Worm (Caenorhabditis elegans) whole organism, L4 larva: ENCODE measurements around the gene B0432.11.

ENCODE experiments used
- F10B5.3 ChIP-seq: sonication (generic microtip); optimal IDR thresholded peaks from 2 replicates; lab custom pipeline; 2016; ENCODE audit warnings: mild to moderate bottlenecking, missing genetic modification characterization, missing compliant biosample characterization
- F37D6.2 ChIP-seq: sonication (generic microtip); optimal IDR thresholded peaks from 2 replicates; lab custom pipeline; 2016; ENCODE audit warnings: mild to moderate bottlenecking, missing genetic modification characterization, missing compliant biosample characterization
- Y105C5A.15 ChIP-seq: fragments of 200-800 bp; sonication (Bioruptor generic); IDR thresholded peaks from 2 replicates; pipeline ENCODE4 v1.3.6; 2022; ENCODE audit warnings: missing genetic modification characterization, missing compliant biosample characterization
- Y48G9A.11 ChIP-seq: fragments of 200-800 bp; sonication (Bioruptor generic); IDR thresholded peaks from 2 replicates; pipeline ENCODE4 v1.3.6; 2022; ENCODE audit warnings: missing genetic modification reagents, missing genetic modification characterization, missing compliant biosample characterization
- aha-1 ChIP-seq: fragments of 150-350 bp; peaks from one replicate; lab custom pipeline; 2014; ENCODE audit warnings: missing biosample characterization, missing genetic modification characterization
- aly-2 ChIP-seq: sonication (generic microtip); optimal IDR thresholded peaks from 2 replicates; lab custom pipeline; 2018; ENCODE audit warnings: missing biosample characterization, missing genetic modification characterization
- arid-1 ChIP-seq: fragments of 200-800 bp; sonication (Bioruptor generic); conservative IDR thresholded peaks from 2 replicates; pipeline ENCODE4 v1.3.6; 2022; ENCODE audit warnings: missing genetic modification reagents, missing genetic modification characterization, missing compliant biosample characterization
- ceh-20 ChIP-seq: fragments of 200-800 bp; sonication (Bioruptor generic); IDR thresholded peaks from 2 replicates; pipeline ENCODE4 v1.3.6; 2022; ENCODE audit warnings: missing genetic modification reagents, missing genetic modification characterization, missing compliant biosample characterization
- ces-1 ChIP-seq: fragments of 150-350 bp; sonication (generic microtip); optimal IDR thresholded peaks from 4 replicates; lab custom pipeline; 2014; ENCODE audit warnings: missing biosample characterization, missing genetic modification reagents, missing genetic modification characterization
- cey-2 ChIP-seq: sonication (generic microtip); optimal IDR thresholded peaks from 3 replicates; lab custom pipeline; 2017; ENCODE audit warnings: missing genetic modification characterization, mild to moderate bottlenecking, missing compliant biosample characterization, antibody characterized with exemption, borderline replicate concordance; ENCODE audit not compliant: insufficient read depth
- ctbp-1 ChIP-seq: fragments of 200-800 bp; sonication (Bioruptor generic); IDR thresholded peaks from 2 replicates; pipeline ENCODE4 v1.3.6; 2022; ENCODE audit warnings: missing genetic modification reagents, missing genetic modification characterization, missing compliant biosample characterization
- daf-12 ChIP-seq: fragments of 150-350 bp; optimal IDR thresholded peaks from 2 replicates; lab custom pipeline; 2014; ENCODE audit warnings: missing biosample characterization, missing genetic modification reagents, missing genetic modification characterization
- daf-19 ChIP-seq: fragments of 200-800 bp; sonication (Bioruptor generic); conservative IDR thresholded peaks from 2 replicates; pipeline ENCODE4 v1.3.6; 2022; ENCODE audit warnings: missing genetic modification characterization, missing compliant biosample characterization
- dmd-8 ChIP-seq: fragments of 200-800 bp; sonication (Bioruptor generic); IDR thresholded peaks from 2 replicates; pipeline ENCODE4 v1.3.6; 2022; ENCODE audit warnings: missing genetic modification characterization, missing compliant biosample characterization
- egl-27 ChIP-seq: sonication (generic microtip); optimal IDR thresholded peaks from 3 replicates; lab custom pipeline; 2017; ENCODE audit warnings: missing biosample characterization, missing genetic modification reagents, missing genetic modification characterization
- hif-1 ChIP-seq, 2 experiments: sonication (generic microtip); optimal IDR thresholded peaks; 2 replicates each; lab custom pipeline; 2016 to 2017; ENCODE audit warnings: missing compliant biosample characterization in 2 of 2, missing genetic modification characterization in 2 of 2, missing genetic modification reagents in 2 of 2, missing genotype in 2 of 2, mild to moderate bottlenecking in 1 of 2
- hlh-11 ChIP-seq: fragments of 200-800 bp; sonication (Bioruptor generic); optimal IDR thresholded peaks from 2 replicates; lab custom pipeline; 2018; ENCODE audit warnings: mild to moderate bottlenecking, missing genetic modification characterization, missing compliant biosample characterization
- hmg-1.1 ChIP-seq: fragments of 200-800 bp; sonication (Bioruptor generic); IDR thresholded peaks from 2 replicates; pipeline ENCODE4 v1.3.6; 2022; ENCODE audit warnings: missing genetic modification reagents, missing genetic modification characterization, missing compliant biosample characterization
- lim-7 ChIP-seq: fragments of 200-800 bp; sonication (Bioruptor generic); IDR thresholded peaks from 2 replicates; pipeline ENCODE4 v1.3.6; 2022; ENCODE audit warnings: missing genetic modification characterization, missing compliant biosample characterization
- lin-15B ChIP-seq: fragments of 150-350 bp; sonication (generic microtip); optimal IDR thresholded peaks from 3 replicates; lab custom pipeline; 2014; ENCODE audit warnings: missing biosample characterization, missing genetic modification characterization
- lsy-2 ChIP-seq, 2 experiments: fragments of 150-350 bp in 1 of 2; sonication (generic microtip) in 1 of 2; optimal IDR thresholded peaks; 2 replicates each; lab custom pipeline; 2014 to 2017; ENCODE audit warnings: missing biosample characterization in 2 of 2, missing genetic modification characterization in 2 of 2
- madf-5 ChIP-seq, 2 experiments: fragments of 200-800 bp; sonication (Bioruptor generic); IDR thresholded peaks; 2 replicates each; pipeline ENCODE4 v1.3.6; 2022; ENCODE audit warnings: missing compliant biosample characterization in 2 of 2, missing genetic modification characterization in 2 of 2
- mxl-2 ChIP-seq: fragments of 200-800 bp; sonication (Bioruptor generic); conservative IDR thresholded peaks from 2 replicates; pipeline ENCODE4 v1.3.6; 2022; ENCODE audit warnings: missing genetic modification reagents, missing genetic modification characterization, missing compliant biosample characterization
- nhr-102 ChIP-seq: sonication (generic microtip); optimal IDR thresholded peaks from 2 replicates; lab custom pipeline; 2016; ENCODE audit warnings: mild to moderate bottlenecking, missing genetic modification characterization, moderate library complexity, missing compliant biosample characterization
- nhr-11 ChIP-seq: fragments of 150-350 bp; optimal IDR thresholded peaks from 2 replicates; lab custom pipeline; 2014; ENCODE audit warnings: missing biosample characterization, missing genetic modification characterization
- nhr-111 ChIP-seq: fragments of 200-800 bp; sonication (Bioruptor generic); optimal IDR thresholded peaks from 2 replicates; lab custom pipeline; 2018; ENCODE audit warnings: mild to moderate bottlenecking, missing genetic modification characterization, missing compliant biosample characterization
- nhr-41 ChIP-seq: fragments of 200-800 bp; sonication (Bioruptor generic); IDR thresholded peaks from 2 replicates; pipeline ENCODE4 v1.3.6; 2022; ENCODE audit warnings: missing genetic modification reagents, missing genetic modification characterization, missing compliant biosample characterization
- nhr-76 ChIP-seq: fragments of 150-350 bp; optimal IDR thresholded peaks from 2 replicates; lab custom pipeline; 2014; ENCODE audit warnings: missing biosample characterization, missing genetic modification characterization
- rbr-2 ChIP-seq: sonication (generic microtip); optimal IDR thresholded peaks from 2 replicates; lab custom pipeline; 2016; ENCODE audit warnings: missing genotype, missing genetic modification characterization, missing compliant biosample characterization
- sdz-12 ChIP-seq: fragments of 200-800 bp; sonication (Bioruptor generic); optimal IDR thresholded peaks from 2 replicates; lab custom pipeline; 2018; ENCODE audit warnings: mild to moderate bottlenecking, missing genetic modification characterization, missing compliant biosample characterization
- snpc-4 ChIP-seq: fragments of 150-350 bp; optimal IDR thresholded peaks from 2 replicates; lab custom pipeline; 2014; ENCODE audit warnings: missing biosample characterization, missing genetic modification characterization
- spr-1 ChIP-seq: sonication (generic microtip); optimal IDR thresholded peaks from 2 replicates; lab custom pipeline; 2016; ENCODE audit warnings: mild to moderate bottlenecking, missing genetic modification characterization, missing compliant biosample characterization
- tag-97 ChIP-seq: fragments of 200-800 bp; sonication (Bioruptor generic); IDR thresholded peaks from 2 replicates; pipeline ENCODE4 v1.3.6; 2022; ENCODE audit warnings: missing genetic modification characterization, missing compliant biosample characterization
- tra-1 ChIP-seq: fragments of 200-800 bp; sonication (Bioruptor generic); IDR thresholded peaks from 2 replicates; pipeline ENCODE4 v1.3.6; 2022; ENCODE audit warnings: missing genetic modification reagents, missing genetic modification characterization, missing compliant biosample characterization
- zip-11 ChIP-seq: fragments of 200-800 bp; sonication (Bioruptor generic); IDR thresholded peaks from 2 replicates; pipeline ENCODE4 v1.3.6; 2022; ENCODE audit warnings: missing genetic modification characterization, missing compliant biosample characterization
- ztf-7 ChIP-seq: fragments of 150-350 bp; optimal IDR thresholded peaks from 2 replicates; lab custom pipeline; 2014; ENCODE audit warnings: missing biosample characterization, missing genetic modification characterization

Gene B0432.11

DNA sequence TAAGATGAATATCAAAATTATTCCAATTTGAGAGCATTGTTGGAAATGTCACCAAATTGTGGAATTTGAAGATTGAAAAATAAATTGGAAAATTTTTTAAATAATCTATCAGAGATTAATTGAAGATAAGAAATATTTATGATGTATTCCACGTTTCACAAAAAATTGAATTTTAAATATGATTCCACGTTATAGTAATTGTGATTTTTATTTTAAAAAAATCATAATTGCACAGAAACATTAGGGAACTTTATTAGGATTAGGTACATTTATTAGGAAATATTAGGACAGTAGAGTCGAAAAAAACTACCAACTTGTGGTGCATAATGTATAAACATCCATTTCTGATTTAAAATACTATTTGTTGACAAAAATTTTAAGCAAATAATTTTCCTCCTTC, at the start of gene B0432.11:
B0432.11 (minus strand) TSS at position 101 of the 400 bp plus-strand sequence.
- TF ChIP-seq nhr-111 (GFP tag; lab: Kevin White, UChicago), result no peak
- no peak for TF ChIP-seq cey-2
- TF ChIP-seq ztf-7 (tag; lab: Kevin White, UChicago), result no peak
- TF ChIP-seq egl-27 (tag; lab: Kevin White, UChicago), result no peak
- TF ChIP-seq mxl-2, result no peak
- TF ChIP-seq aha-1, result no peak
- no peak for TF ChIP-seq nhr-102
- no peak for TF ChIP-seq ctbp-1 (GFP tag; lab: Robert Waterston, UW)
- TF ChIP-seq snpc-4 (tag; lab: Kevin White, UChicago), result no peak
- TF ChIP-seq tag-97, result no peak

DNA sequence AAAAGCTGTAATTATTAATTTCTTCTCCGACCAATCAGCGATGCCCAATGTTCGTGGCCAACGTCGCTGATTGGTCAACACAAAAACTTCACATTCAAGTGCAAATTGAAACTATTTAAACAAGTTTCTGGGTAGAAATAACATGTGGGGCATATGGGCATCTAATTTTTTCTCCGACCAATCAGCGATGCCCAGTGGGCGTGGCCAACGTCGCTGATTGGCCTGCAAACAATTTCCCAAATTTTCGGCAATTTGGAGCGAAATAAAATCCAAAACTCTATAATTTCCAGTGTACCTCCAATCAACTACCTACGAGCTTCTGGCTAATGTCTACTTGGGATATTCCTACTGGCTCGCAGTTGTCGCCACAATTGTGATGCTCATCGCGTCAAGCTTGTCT, 46.8 kb upstream of the B0432.11 start:
- peak; percentile 19 for TF ChIP-seq aha-1
- TF ChIP-seq madf-5 (GFP tag; IDR thresholded peaks at IDR 0.05; lab: Robert Waterston, UW), result 0 out of 4 replicates have a peak, but pooled peaks of 1 of the 2 experiments have one; percentile 25
- no peak for TF ChIP-seq nhr-76

DNA sequence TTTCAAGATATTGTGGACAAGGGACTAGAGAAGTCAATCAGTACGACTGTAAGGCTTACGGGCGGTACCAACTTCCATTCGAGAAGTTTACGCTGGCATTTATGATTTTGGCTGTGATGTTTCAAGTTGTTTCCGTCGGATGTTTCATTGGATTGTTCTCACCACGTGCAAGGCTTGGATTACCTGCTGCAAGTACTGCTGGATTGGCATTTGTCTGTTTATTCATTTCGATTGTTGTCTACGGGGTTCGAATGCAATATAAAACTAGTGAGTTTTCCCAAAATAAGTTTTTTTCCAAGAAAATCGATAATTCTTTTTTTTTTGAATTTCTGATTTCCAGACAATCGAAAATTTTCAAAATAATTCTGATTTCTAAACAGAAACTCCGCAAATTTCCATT, 46.2 kb upstream of the B0432.11 start:
- TF ChIP-seq aha-1 (peak; percentile 91), spr-1 (no peak)
- TF ChIP-seq, all 104 proteins: peak for 1

DNA sequence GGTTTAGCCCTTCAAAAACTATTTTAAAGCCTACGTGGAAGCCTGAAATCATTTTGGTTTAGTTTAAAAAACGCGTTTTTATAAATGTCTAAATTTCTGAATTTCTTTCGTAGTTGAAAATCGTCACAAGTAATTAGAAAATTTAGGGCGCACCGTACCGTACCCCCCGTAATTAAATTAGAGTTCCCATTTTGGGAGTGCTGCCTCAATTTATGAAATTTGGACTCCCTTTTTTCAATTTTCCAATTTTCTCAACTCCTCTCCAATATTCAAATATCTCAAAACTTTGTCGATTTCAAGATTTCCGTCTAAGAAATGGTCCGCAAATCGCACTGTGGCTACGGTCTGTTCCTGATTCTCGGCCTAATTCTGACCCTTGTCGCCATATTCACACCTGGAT, 45.7 kb upstream of the B0432.11 start, which contains the start of gene clc-31:
clc-31 (plus strand) TSS at position 301 of the 400 bp plus-strand sequence.
- TF ChIP-seq Y105C5A.15 (no peak), hlh-11 (tag; lab: Kevin White, UChicago) (no peak), rbr-2 (tag; lab: Kevin White, UChicago) (no peak), tra-1 (GFP tag; lab: Robert Waterston, UW) (no peak), nhr-41 (GFP tag; lab: Robert Waterston, UW) (no peak), sdz-12 (GFP tag; lab: Kevin White, UChicago) (no peak), dmd-8 (GFP tag; lab: Robert Waterston, UW) (no peak), hmg-1.1 (GFP tag; lab: Robert Waterston, UW) (no peak)

DNA sequence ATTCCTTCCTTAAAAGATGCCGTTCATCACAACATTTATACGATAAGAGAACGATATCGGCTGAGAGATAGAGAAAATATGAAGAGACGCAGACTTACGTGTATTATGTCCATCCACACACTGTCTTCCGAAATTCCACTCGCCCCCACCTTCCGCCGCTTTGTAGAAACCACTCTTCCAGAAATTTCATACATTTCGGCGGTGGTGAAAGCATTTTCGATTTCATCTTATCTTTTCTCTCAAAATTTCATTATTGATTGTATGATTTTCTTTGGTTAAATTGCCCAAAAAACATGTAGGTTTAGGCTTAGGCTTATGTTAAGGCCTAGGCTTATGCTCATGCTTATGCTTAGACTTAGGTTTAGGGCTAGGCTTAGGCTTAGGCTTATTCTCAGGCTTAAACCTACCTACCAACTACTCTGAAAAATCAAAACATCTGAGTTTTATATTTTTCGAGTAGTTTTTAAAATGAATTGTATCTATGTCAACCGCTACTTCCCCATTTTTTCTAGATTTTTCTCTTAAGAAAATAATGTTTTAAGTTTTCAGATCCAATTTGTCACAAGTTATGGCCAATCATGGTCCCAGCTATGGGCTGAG, 42.8 kb upstream of the B0432.11 start, which contains the start of gene cpn-2:
cpn-2 (plus strand) TSS at position 550 of the 600 bp plus-strand sequence.
- no peak for TF ChIP-seq F37D6.2
- TF ChIP-seq arid-1 (GFP tag; lab: Robert Waterston, UW), result no peak
- no peak for TF ChIP-seq ces-1 (GFP tag; lab: Kevin White, UChicago)

DNA sequence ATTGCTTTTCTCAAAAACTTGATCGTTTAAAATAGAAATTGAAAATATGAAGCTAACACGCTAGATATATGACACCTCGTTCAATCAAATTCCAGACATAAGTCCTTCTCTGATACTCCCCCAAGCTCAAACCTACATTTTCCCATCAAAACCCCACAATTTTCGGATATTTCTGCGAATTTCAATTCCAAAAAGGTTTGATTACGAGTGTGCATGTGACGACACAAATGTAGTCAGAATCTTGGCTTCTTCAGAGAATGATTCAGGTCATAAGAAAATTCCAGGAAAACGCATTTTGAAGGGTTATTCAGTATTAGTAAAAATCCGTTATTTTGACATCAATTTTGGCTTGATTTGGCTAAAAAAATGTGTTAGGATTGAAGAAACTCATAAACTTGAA, 40.3 kb upstream of the B0432.11 start:
- TF ChIP-seq aly-2 (tag; lab: Kevin White, UChicago) (no peak), nhr-11 (tag; lab: Kevin White, UChicago) (no peak), hif-1 (tag; optimal IDR thresholded peaks at IDR 0.05; lab: Kevin White, UChicago) (no peak), lin-15B (tag; lab: Kevin White, UChicago) (no peak), F10B5.3 (tag; lab: Kevin White, UChicago) (no peak), lsy-2 (tag; optimal IDR thresholded peaks at IDR 0.05; lab: Kevin White, UChicago) (no peak), Y48G9A.11 (GFP tag; lab: Robert Waterston, UW) (no peak), lim-7 (GFP tag; lab: Robert Waterston, UW) (no peak), daf-19 (GFP tag; lab: Robert Waterston, UW) (no peak), nhr-76 (no peak), zip-11 (GFP tag; lab: Robert Waterston, UW) (no peak), ctbp-1 (GFP tag; lab: Robert Waterston, UW) (no peak), snpc-4 (tag; lab: Kevin White, UChicago) (no peak), ceh-20 (GFP tag; lab: Robert Waterston, UW) (no peak), daf-12 (tag; lab: Kevin White, UChicago) (no peak)
